Fruit fly (Drosophila melanogaster): ENCODE data around the gene CG44085.

The CG44085 gene

dm6 chr2L:13222225-13222648, 38.6 kb upstream of the CG44085 start, which contains the start of the genes Ski6 and CG16812 (continued):
- TF ChIP-seq CG9727 (GFP tag; optimal IDR thresholded peaks at IDR 0.05) = peak; percentile 63
- TF ChIP-seq bcd (GFP tag; optimal IDR thresholded peaks at IDR 0.05) = peak; percentile 49
- TF ChIP-seq CG31365 (tag; optimal IDR thresholded peaks at IDR 0.05) = no peak
- TF ChIP-seq CG3407 (GFP tag; optimal IDR thresholded peaks at IDR 0.05) = peak; percentile 34
- no peak for TF ChIP-seq nau (GFP tag; optimal IDR thresholded peaks at IDR 0.05)
- no peak for TF ChIP-seq CG11723 (GFP tag; optimal IDR thresholded peaks at IDR 0.05)
- TF ChIP-seq gsb (GFP tag; IDR thresholded peaks at IDR 0.05) = no peak
- peak; percentile 65 for TF ChIP-seq twi (tag; optimal IDR thresholded peaks at IDR 0.05)
- TF ChIP-seq CG14860 (GFP tag; IDR thresholded peaks at IDR 0.05; ENCODE audit: partially characterized antibody) = no peak
- TF ChIP-seq cg (GFP tag; optimal IDR thresholded peaks at IDR 0.05) = no peak
- TF ChIP-seq pita (GFP tag; optimal IDR thresholded peaks at IDR 0.05) = no peak
- no peak for TF ChIP-seq ap (GFP tag; IDR thresholded peaks at IDR 0.05)
- TF ChIP-seq ssp (GFP tag; IDR thresholded peaks at IDR 0.05) = peak; percentile 50; the same call in 1 of the 2 replicates
- TF ChIP-seq mld (GFP tag; IDR thresholded peaks at IDR 0.05; ENCODE audit: partially characterized antibody) = no peak
- peak; percentile 46 for TF ChIP-seq Six4 (GFP tag; optimal IDR thresholded peaks at IDR 0.05)
- peak; percentile 45 for TF ChIP-seq Ets97D (GFP tag; optimal IDR thresholded peaks at IDR 0.05)
- TF ChIP-seq CG14014 (GFP tag; IDR thresholded peaks at IDR 0.05) = peak; percentile 53; the same call in 1 of the 2 replicates
- TF ChIP-seq CG11696 (GFP tag; IDR thresholded peaks at IDR 0.05) = 0 out of 2 replicates have a peak, but pooled peaks have one; percentile 36
- peak; percentile 42 for TF ChIP-seq Oli (tag; optimal IDR thresholded peaks at IDR 0.05)
- TF ChIP-seq CG7928 (GFP tag; optimal IDR thresholded peaks at IDR 0.05) = no peak
- no peak for TF ChIP-seq CG10147 (GFP tag; optimal IDR thresholded peaks at IDR 0.05)
- TF ChIP-seq CG13624 (GFP tag; optimal IDR thresholded peaks at IDR 0.05) = peak; percentile 31
- peak; percentile 83 for TF ChIP-seq zen (tag; optimal IDR thresholded peaks at IDR 0.05)
- no peak for TF ChIP-seq luna (GFP tag; optimal IDR thresholded peaks at IDR 0.05)
- TF ChIP-seq CG10267 (tag; optimal IDR thresholded peaks at IDR 0.05) = peak; percentile 97
- TF ChIP-seq sens-2 (GFP tag; IDR thresholded peaks at IDR 0.05) = no peak
- no peak for TF ChIP-seq bowl (GFP tag; IDR thresholded peaks at IDR 0.05)
- no peak for TF ChIP-seq CG9437 (GFP tag; optimal IDR thresholded peaks at IDR 0.05)
- TF ChIP-seq corto (GFP tag; optimal IDR thresholded peaks at IDR 0.05) = no peak
- no peak for TF ChIP-seq CG6813 (GFP tag; optimal IDR thresholded peaks at IDR 0.05)
- TF ChIP-seq stwl (tag; optimal IDR thresholded peaks at IDR 0.05) = peak; percentile 79
- TF ChIP-seq crp (GFP tag; optimal IDR thresholded peaks at IDR 0.05) = peak in 1 of 2 experiments; percentile 62
- TF ChIP-seq chm (GFP tag; IDR thresholded peaks at IDR 0.05) = no peak
- peak; percentile 60 for TF ChIP-seq BEAF-32 (GFP tag; optimal IDR thresholded peaks at IDR 0.05)
- peak; percentile 71 for TF ChIP-seq Awh (GFP tag; IDR thresholded peaks at IDR 0.05)
- TF ChIP-seq Atf-2 (GFP tag; optimal IDR thresholded peaks at IDR 0.05) = no peak
- no peak for TF ChIP-seq Neu2 (GFP tag; optimal IDR thresholded peaks at IDR 0.05; ENCODE audit: borderline replicate concordance)
- TF ChIP-seq dysf (GFP tag; IDR thresholded peaks at IDR 0.05) = peak; percentile 60; the same call in 2 of the 3 replicates
- TF ChIP-seq HLH54F (GFP tag; optimal IDR thresholded peaks at IDR 0.05) = no peak
- TF ChIP-seq D19A (tag; optimal IDR thresholded peaks at IDR 0.05) = no peak
- peak; percentile 61 for TF ChIP-seq unc-4 (GFP tag; IDR thresholded peaks at IDR 0.05; ENCODE audit: partially characterized antibody)
- TF ChIP-seq crol (GFP tag; IDR thresholded peaks at IDR 0.05) = no peak
- TF ChIP-seq dan (GFP tag; IDR thresholded peaks at IDR 0.05) = no peak
- no peak for TF ChIP-seq CG2129 (GFP tag; IDR thresholded peaks at IDR 0.05; ENCODE audit: partially characterized antibody)
- TF ChIP-seq ac (GFP tag; optimal IDR thresholded peaks at IDR 0.05) = no peak
- no peak for TF ChIP-seq CG4328 (GFP tag; optimal IDR thresholded peaks at IDR 0.05)
- TF ChIP-seq Max (GFP tag; optimal IDR thresholded peaks at IDR 0.05) = peak; percentile 75
- TF ChIP-seq CG8478 (optimal IDR thresholded peaks at IDR 0.05) = no peak
- TF ChIP-seq lov (optimal IDR thresholded peaks at IDR 0.05) = no peak
- TF ChIP-seq lov (GFP tag; IDR thresholded peaks at IDR 0.05) = no peak
- TF ChIP-seq vfl (GFP tag; optimal IDR thresholded peaks at IDR 0.05) = peak; percentile 10

All from whole organism, embryonic.